Worm (Caenorhabditis elegans) whole organism, early embryonic: Measurements from ENCODE around the gene ubq-2.

ENCODE experiments used
- B0310.2 ChIP-seq: sonication (generic microtip); optimal IDR thresholded peaks from 2 replicates; lab custom pipeline; 2016; ENCODE audit warnings: mild to moderate bottlenecking, missing genetic modification characterization, missing compliant biosample characterization
- aly-1 ChIP-seq: sonication (generic microtip); optimal IDR thresholded peaks from 2 replicates; lab custom pipeline; 2016; ENCODE audit warnings: missing genetic modification characterization, missing compliant biosample characterization
- ama-1 ChIP-seq: fragments of 150-350 bp; optimal IDR thresholded peaks from 2 replicates; lab custom pipeline; 2014
- ceh-36 ChIP-seq: sonication (generic microtip); optimal IDR thresholded peaks from 2 replicates; lab custom pipeline; 2016; ENCODE audit warnings: missing genetic modification characterization, inconsistent platforms, missing compliant biosample characterization
- ets-7 ChIP-seq: sonication (generic microtip); optimal IDR thresholded peaks from 2 replicates; lab custom pipeline; 2016; ENCODE audit warnings: missing genotype, missing genetic modification characterization, missing compliant biosample characterization
- flt-1 ChIP-seq: fragments of 200-800 bp; sonication (Bioruptor generic); IDR thresholded peaks from 2 replicates; pipeline ENCODE4 v1.3.6; 2022; ENCODE audit warnings: missing genetic modification characterization, missing compliant biosample characterization
- hmg-4 ChIP-seq: fragments of 200-800 bp; sonication (Bioruptor generic); optimal IDR thresholded peaks from 2 replicates; lab custom pipeline; 2018; ENCODE audit warnings: mild to moderate bottlenecking, missing genetic modification characterization, missing compliant biosample characterization
- hnd-1 ChIP-seq: sonication (generic microtip); optimal IDR thresholded peaks from 2 replicates; lab custom pipeline; 2016; ENCODE audit warnings: missing genetic modification characterization, missing compliant biosample characterization
- pes-1 ChIP-seq: fragments of 200-800 bp; sonication (Bioruptor generic); IDR thresholded peaks from 2 replicates; pipeline ENCODE4 v1.3.6; 2022; ENCODE audit warnings: missing genetic modification reagents, missing genetic modification characterization, missing compliant biosample characterization
- scrt-1 ChIP-seq: fragments of 200-800 bp; sonication (Bioruptor generic); IDR thresholded peaks from 2 replicates; pipeline ENCODE4 v1.3.6; 2022; ENCODE audit warnings: missing genetic modification characterization, missing compliant biosample characterization
- sea-1 ChIP-seq: fragments of 200-800 bp; sonication (Bioruptor generic); conservative IDR thresholded peaks from 2 replicates; pipeline ENCODE4 v1.3.6; 2022; ENCODE audit warnings: missing genetic modification characterization, missing compliant biosample characterization
- tra-4 ChIP-seq: sonication (generic microtip); optimal IDR thresholded peaks from 2 replicates; lab custom pipeline; 2017; ENCODE audit warnings: missing genetic modification characterization, missing compliant biosample characterization

Gene ubq-2

ce11 chrIII:12929573-12929972, 48.8 kb downstream of the ubq-2 start, which contains the start of gene Y37D8A.19:
Gene Y37D8A.19 (plus strand): TSS chrIII:12929873.
- TF ChIP-seq hnd-1 (tag; lab: Kevin White, UChicago) (no peak), scrt-1 (GFP tag; lab: Robert Waterston, UW) (no peak), pes-1 (GFP tag; lab: Robert Waterston, UW) (no peak), B0310.2 (tag; lab: Kevin White, UChicago) (no peak), aly-1 (tag; lab: Kevin White, UChicago) (no peak), ets-7 (tag; lab: Kevin White, UChicago) (no peak), ceh-36 (tag; lab: Kevin White, UChicago) (no peak), sea-1 (GFP tag; lab: Robert Waterston, UW) (no peak), tra-4 (tag; lab: Kevin White, UChicago) (no peak), hmg-4 (GFP tag; lab: Kevin White, UChicago) (no peak), ama-1 (lab: Kevin White, UChicago) (no peak), flt-1 (GFP tag; lab: Robert Waterston, UW) (no peak)
